Worm (Caenorhabditis elegans) whole organism, mixed stage, embryonic: ENCODE data around the gene pdi-6.

Experiments used
- blmp-1 ChIP-seq: fragments of 150-350 bp; optimal IDR thresholded peaks from 2 replicates; lab custom pipeline; 2014; ENCODE audit warnings: missing biosample characterization, missing genetic modification characterization
- ces-1 ChIP-seq: fragments of 150-350 bp; optimal IDR thresholded peaks from 2 replicates; lab custom pipeline; 2014; ENCODE audit warnings: missing biosample characterization, missing genetic modification reagents, missing genetic modification characterization
- nhr-28 ChIP-seq: fragments of 150-350 bp; optimal IDR thresholded peaks from 2 replicates; lab custom pipeline; 2014; ENCODE audit warnings: missing biosample characterization, missing genetic modification characterization
- unc-39 ChIP-seq: fragments of 150-350 bp; optimal IDR thresholded peaks from 2 replicates; lab custom pipeline; 2014; ENCODE audit warnings: missing biosample characterization, missing genetic modification characterization
- ztf-11 ChIP-seq: fragments of 150-350 bp; optimal IDR thresholded peaks from 2 replicates; lab custom pipeline; 2014; ENCODE audit warnings: missing biosample characterization, missing genetic modification characterization

ce11 chrX:7067250-7067958, 959 bp downstream of the pdi-6 start:
- TF ChIP-seq nhr-28 (no peak), ztf-11 (tag; lab: Kevin White, UChicago) (no peak), ces-1 (no peak), unc-39 (tag; lab: Kevin White, UChicago) (no peak), blmp-1 (tag; lab: Kevin White, UChicago) (no peak)
